Fruit fly (Drosophila melanogaster) whole organism: Measurements from ENCODE around the gene FucTB.

ENCODE experiments used
- CG8478 ChIP-seq: fragments of >200 bp; optimal IDR thresholded peaks from 2 replicates; lab custom pipeline; 2018; ENCODE audit warnings: inconsistent platforms
- psq ChIP-seq: fragments of >200 bp; optimal IDR thresholded peaks from 2 replicates; lab custom pipeline; 2017
- usp ChIP-seq: fragments of >200 bp; optimal IDR thresholded peaks from 2 replicates; lab custom pipeline; 2017; ENCODE audit warnings: missing biosample characterization, missing genetic modification characterization, mixed read lengths

dm6 chr2L:9400153-9400552 lies 30.7 kb downstream of the FucTB start:
- TF ChIP-seq CG8478 (lab: Kevin White, UChicago) (no peak), usp (GFP tag; lab: Kevin White, UChicago) (no peak), psq (lab: Kevin White, UChicago) (no peak)
